Worm (Caenorhabditis elegans): ENCODE data around the gene bmy-1.
A peak's percentile ranks its signal among the peaks of the same experiment; 100 is the strongest.

Gene bmy-1

ce11 chrII:5331677-5332303, 26.7 kb upstream of the bmy-1 start:
- TF ChIP-seq egl-27 (tag; optimal IDR thresholded peaks at IDR 0.05) (no peak), ceh-32 (tag; optimal IDR thresholded peaks at IDR 0.05; ENCODE audit: poor library complexity) (no peak), php-3 (GFP tag; IDR thresholded peaks at IDR 0.05) (no peak), unc-62 (GFP tag; optimal IDR thresholded peaks at IDR 0.05 in 1 of 2) (peak in 1 of 2 experiments; percentile 31), unc-62 (tag; optimal IDR thresholded peaks at IDR 0.05) (no peak), zip-2 (tag; optimal IDR thresholded peaks at IDR 0.05) (no peak), dmd-6 (GFP tag; IDR thresholded peaks at IDR 0.05) (peak; percentile 26; the same call in 1 of the 2 replicates), lsy-2 (tag; optimal IDR thresholded peaks at IDR 0.05) (peak in 1 of 2 experiments; percentile 6), nhr-25 (tag; optimal IDR thresholded peaks at IDR 0.05; ENCODE audit: borderline replicate concordance, insufficient read depth) (no peak), daf-16 (GFP tag; optimal IDR thresholded peaks at IDR 0.05) (no peak), daf-16 (tag; optimal IDR thresholded peaks at IDR 0.05) (peak; percentile 15), pha-4 (GFP tag; IDR thresholded peaks at IDR 0.05) (no peak), pha-4 (tag; optimal IDR thresholded peaks at IDR 0.05) (peak; percentile 16), ctbp-1 (GFP tag; IDR thresholded peaks at IDR 0.05) (no peak), nhr-28 (tag; optimal IDR thresholded peaks at IDR 0.05) (peak; percentile 52), aha-1 (tag) (peak; percentile 76), hlh-11 (tag; optimal IDR thresholded peaks at IDR 0.05) (peak; percentile 23), ceh-28 (tag; optimal IDR thresholded peaks at IDR 0.05) (no peak), unc-130 (GFP tag; optimal IDR thresholded peaks at IDR 0.05) (no peak), F10B5.3 (tag; optimal IDR thresholded peaks at IDR 0.05) (no peak), nhr-77 (tag; optimal IDR thresholded peaks at IDR 0.05) (peak; percentile 11), dve-1 (tag; optimal IDR thresholded peaks at IDR 0.05; ENCODE audit: insufficient read depth) (peak; percentile 11), nhr-11 (tag; optimal IDR thresholded peaks at IDR 0.05) (peak; percentile 52), hif-1 (tag; optimal IDR thresholded peaks at IDR 0.05) (no peak), F26F4.8 (GFP tag; conservative IDR thresholded peaks at IDR 0.05) (no peak), unc-39 (tag; optimal IDR thresholded peaks at IDR 0.05) (no peak), lir-3 (tag; optimal IDR thresholded peaks at IDR 0.05) (no peak), ZK337.2 (GFP tag; IDR thresholded peaks at IDR 0.05) (no peak)

ce11 chrII:5332345-5333124, 26.0 kb upstream of the bmy-1 start:
- TF ChIP-seq duxl-1 (tag; optimal IDR thresholded peaks at IDR 0.05; ENCODE audit: poor library complexity) (peak; percentile 7), hlh-30 (tag; optimal IDR thresholded peaks at IDR 0.05; ENCODE audit: insufficient read depth) (peak; percentile 38), mep-1 (tag; optimal IDR thresholded peaks at IDR 0.05) (no peak), dmd-6 (GFP tag; IDR thresholded peaks at IDR 0.05) (peak; percentile 64), pha-4 (GFP tag; IDR thresholded peaks at IDR 0.05) (no peak), pha-4 (tag; optimal IDR thresholded peaks at IDR 0.05) (peak; percentile 5), mdl-1 (tag; optimal IDR thresholded peaks at IDR 0.05) (peak; percentile 35 to 37), hlh-11 (tag; optimal IDR thresholded peaks at IDR 0.05) (peak; percentile 2), nhr-76 (tag; optimal IDR thresholded peaks at IDR 0.05) (no peak), dve-1 (tag; optimal IDR thresholded peaks at IDR 0.05; ENCODE audit: insufficient read depth) (peak; percentile 21), nhr-42 (GFP tag; IDR thresholded peaks at IDR 0.05) (no peak), gei-8 (GFP tag; optimal IDR thresholded peaks at IDR 0.05) (no peak), unc-62 (GFP tag; optimal IDR thresholded peaks at IDR 0.05 in 1 of 2) (peak in 1 of 2 experiments; percentile 96), unc-62 (tag; optimal IDR thresholded peaks at IDR 0.05) (no peak), fos-1 (tag; optimal IDR thresholded peaks at IDR 0.05) (peak; percentile 44), hif-1 (tag; optimal IDR thresholded peaks at IDR 0.05) (peak in 1 of 2 experiments; percentile 9), Y105C5A.15 (GFP tag; IDR thresholded peaks at IDR 0.05) (no peak), mdt-29 (GFP tag; IDR thresholded peaks at IDR 0.05) (no peak), nhr-25 (tag; optimal IDR thresholded peaks at IDR 0.05; ENCODE audit: borderline replicate concordance, insufficient read depth) (no peak), pqm-1 (tag; optimal IDR thresholded peaks at IDR 0.05) (peak; percentile 76), lir-3 (tag; optimal IDR thresholded peaks at IDR 0.05) (no peak), F10B5.3 (tag; optimal IDR thresholded peaks at IDR 0.05) (no peak), skn-1 (tag; optimal IDR thresholded peaks at IDR 0.05) (no peak), daf-8 (GFP tag; IDR thresholded peaks at IDR 0.05) (no peak), jun-1 (tag; optimal IDR thresholded peaks at IDR 0.05) (no peak), nhr-11 (tag; optimal IDR thresholded peaks at IDR 0.05) (no peak), nhr-6 (tag; optimal IDR thresholded peaks at IDR 0.05) (peak; percentile 62), dmd-9 (GFP tag; IDR thresholded peaks at IDR 0.05) (no peak)

Measured in whole organism, L4 larva.